Worm (Caenorhabditis elegans) whole organism, young adult: Measurements from ENCODE around the gene gldi-5.

Experiments
- B0035.1 ChIP-seq: sonication (generic microtip); optimal IDR thresholded peaks from 2 replicates; lab custom pipeline; 2016; ENCODE audit warnings: missing genetic modification characterization, mild to moderate bottlenecking, missing compliant biosample characterization, missing genotype, missing genetic modification reagents
- B0336.3 ChIP-seq: fragments of 200-800 bp; sonication (Bioruptor generic); IDR thresholded peaks from 2 replicates; pipeline ENCODE4 v1.3.6; 2022; ENCODE audit warnings: missing genetic modification characterization, missing compliant biosample characterization
- C17E4.6 ChIP-seq: fragments of 200-800 bp; sonication (Bioruptor generic); IDR thresholded peaks from 2 replicates; pipeline ENCODE4 v1.3.6; 2022; ENCODE audit warnings: missing genetic modification reagents, missing genetic modification characterization, missing compliant biosample characterization
- D2030.7 ChIP-seq: fragments of 200-800 bp; sonication (Bioruptor generic); IDR thresholded peaks from 2 replicates; pipeline ENCODE4 v1.3.6; 2022; ENCODE audit warnings: missing genetic modification reagents, missing genetic modification characterization, missing compliant biosample characterization
- F37B4.10 ChIP-seq: fragments of 200-800 bp; sonication (Bioruptor generic); IDR thresholded peaks from 2 replicates; pipeline ENCODE4 v1.3.6; 2022; ENCODE audit warnings: missing genetic modification characterization, missing compliant biosample characterization
- F49E8.2 ChIP-seq: sonication (generic microtip); optimal IDR thresholded peaks from 3 replicates; lab custom pipeline; 2017; ENCODE audit warnings: missing genetic modification characterization, mild to moderate bottlenecking, missing compliant biosample characterization, antibody characterized with exemption, moderate library complexity; ENCODE audit not compliant: insufficient read depth
- F57A8.1 ChIP-seq: fragments of 200-800 bp; sonication (Bioruptor generic); optimal IDR thresholded peaks from 2 replicates; lab custom pipeline; 2018; ENCODE audit warnings: mild to moderate bottlenecking, missing genetic modification characterization, moderate library complexity, missing compliant biosample characterization
- K11D2.4 ChIP-seq: fragments of 200-800 bp; sonication (Bioruptor generic); IDR thresholded peaks from 2 replicates; pipeline ENCODE4 v1.3.6; 2022; ENCODE audit warnings: missing genetic modification reagents, missing genetic modification characterization, missing compliant biosample characterization
- ama-1 ChIP-seq, 3 experiments: fragments of 150-350 bp in 1 of 3; sonication (generic microtip) in 2 of 3; optimal IDR thresholded peaks; 2 replicates each; lab custom pipeline; 2014 to 2018; ENCODE audit warnings: missing biosample characterization in 2 of 3, missing genetic modification characterization in 2 of 3, missing genetic modification reagents in 2 of 3
- aptf-2 ChIP-seq: fragments of 200-800 bp; sonication (Bioruptor generic); conservative IDR thresholded peaks from 2 replicates; pipeline ENCODE4 v1.3.6; 2022; ENCODE audit warnings: missing genetic modification reagents, missing genetic modification characterization, missing compliant biosample characterization
- athp-1 ChIP-seq: sonication (generic microtip); optimal IDR thresholded peaks from 2 replicates; lab custom pipeline; 2017; ENCODE audit warnings: mild to moderate bottlenecking, missing genetic modification characterization, missing compliant biosample characterization
- attf-6 ChIP-seq: fragments of 200-800 bp; sonication (Bioruptor generic); IDR thresholded peaks from 2 replicates; pipeline ENCODE4 v1.3.6; 2022; ENCODE audit warnings: missing genetic modification reagents, missing genetic modification characterization, missing compliant biosample characterization
- bed-1 ChIP-seq: fragments of 200-800 bp; sonication (Bioruptor generic); IDR thresholded peaks from 2 replicates; pipeline ENCODE4 v1.3.6; 2022; ENCODE audit warnings: missing genetic modification reagents, missing genetic modification characterization, missing compliant biosample characterization
- ccch-3 ChIP-seq: fragments of 200-800 bp; sonication (Bioruptor generic); optimal IDR thresholded peaks from 2 replicates; lab custom pipeline; 2018; ENCODE audit warnings: mild to moderate bottlenecking, missing genetic modification characterization, missing compliant biosample characterization
- cebp-1 ChIP-seq, 2 experiments: fragments of 200-800 bp in 1 of 2; sonication (Bioruptor generic) in 1 of 2; sonication (generic microtip) in 1 of 2; IDR thresholded peaks in 1 of 2; optimal IDR thresholded peaks in 1 of 2; 2 replicates each; pipeline versions ENCODE4 v1.3.6 to Lab custom; 2017 to 2022; ENCODE audit warnings: missing compliant biosample characterization in 2 of 2, missing genetic modification characterization in 2 of 2, mild to moderate bottlenecking in 1 of 2, missing genetic modification reagents in 1 of 2, moderate library complexity in 1 of 2
- ceh-100 ChIP-seq: fragments of 200-800 bp; sonication (Bioruptor generic); IDR thresholded peaks from 2 replicates; pipeline ENCODE4 v1.3.6; 2022; ENCODE audit warnings: missing genetic modification reagents, missing genetic modification characterization, missing compliant biosample characterization
- ceh-40 ChIP-seq: fragments of 200-800 bp; sonication (Bioruptor generic); IDR thresholded peaks from 2 replicates; pipeline ENCODE4 v1.3.6; 2022; ENCODE audit warnings: missing genetic modification characterization, missing compliant biosample characterization
- ceh-91 ChIP-seq: fragments of 200-800 bp; sonication (Bioruptor generic); IDR thresholded peaks from 2 replicates; pipeline ENCODE4 v1.3.6; 2022; ENCODE audit warnings: missing genetic modification reagents, missing genetic modification characterization, missing compliant biosample characterization
- chd-7 ChIP-seq: sonication (generic microtip); optimal IDR thresholded peaks from 2 replicates; lab custom pipeline; 2016; ENCODE audit warnings: mild to moderate bottlenecking, missing genetic modification characterization, moderate library complexity, missing compliant biosample characterization
- efl-1 ChIP-seq: fragments of 150-350 bp; optimal IDR thresholded peaks from 2 replicates; lab custom pipeline; 2014; ENCODE audit warnings: missing biosample characterization, missing genetic modification reagents, missing genetic modification characterization
- ekl-4 ChIP-seq: fragments of 200-800 bp; sonication (Bioruptor generic); IDR thresholded peaks from 2 replicates; pipeline ENCODE4 v1.3.6; 2022; ENCODE audit warnings: missing genetic modification reagents, missing genetic modification characterization, missing compliant biosample characterization
- ets-4 ChIP-seq: fragments of 200-800 bp; sonication (Bioruptor generic); optimal IDR thresholded peaks from 2 replicates; lab custom pipeline; 2018; ENCODE audit warnings: mild to moderate bottlenecking, missing genetic modification characterization, missing compliant biosample characterization
- gei-17 ChIP-seq: fragments of 200-800 bp; sonication (Bioruptor generic); optimal IDR thresholded peaks from 2 replicates; lab custom pipeline; 2018; ENCODE audit warnings: mild to moderate bottlenecking, missing genetic modification characterization, missing compliant biosample characterization
- him-1 ChIP-seq: sonication (generic microtip); optimal IDR thresholded peaks from 2 replicates; lab custom pipeline; 2016; ENCODE audit warnings: missing genotype, missing genetic modification reagents, missing genetic modification characterization, missing compliant biosample characterization
- hmg-1.2 ChIP-seq: fragments of 200-800 bp; sonication (Bioruptor generic); IDR thresholded peaks from 2 replicates; pipeline ENCODE4 v1.3.6; 2022; ENCODE audit warnings: missing genetic modification reagents, missing genetic modification characterization, missing compliant biosample characterization
- hrde-1 ChIP-seq: sonication (generic microtip); optimal IDR thresholded peaks from 2 replicates; lab custom pipeline; 2016; ENCODE audit warnings: missing genetic modification characterization, mild to moderate bottlenecking, missing compliant biosample characterization, moderate library complexity, missing genotype, missing genetic modification reagents, borderline replicate concordance
- hsf-1 ChIP-seq: fragments of 200-800 bp; sonication (Bioruptor generic); IDR thresholded peaks from 2 replicates; pipeline ENCODE4 v1.3.6; 2022; ENCODE audit warnings: missing genetic modification reagents, missing genetic modification characterization, missing compliant biosample characterization
- lin-54 ChIP-seq: fragments of 200-800 bp; sonication (Bioruptor generic); optimal IDR thresholded peaks from 2 replicates; lab custom pipeline; 2018; ENCODE audit warnings: mild to moderate bottlenecking, missing genetic modification characterization, missing compliant biosample characterization
- lir-1 ChIP-seq: fragments of 200-800 bp; sonication (Bioruptor generic); conservative IDR thresholded peaks from 2 replicates; pipeline ENCODE4 v1.3.6; 2022; ENCODE audit warnings: missing genetic modification reagents, missing genetic modification characterization, missing compliant biosample characterization
- lsl-1 ChIP-seq: fragments of 200-800 bp; sonication (Bioruptor generic); optimal IDR thresholded peaks from 2 replicates; lab custom pipeline; 2018; ENCODE audit warnings: mild to moderate bottlenecking, missing genetic modification characterization, moderate library complexity, missing compliant biosample characterization
- madf-6 ChIP-seq: fragments of 200-800 bp; sonication (Bioruptor generic); IDR thresholded peaks from 2 replicates; pipeline ENCODE4 v1.3.6; 2022; ENCODE audit warnings: missing genetic modification reagents, missing genetic modification characterization, missing compliant biosample characterization
- madf-8 ChIP-seq: fragments of 200-800 bp; sonication (Bioruptor generic); conservative IDR thresholded peaks from 2 replicates; pipeline ENCODE4 v1.3.6; 2022; ENCODE audit warnings: missing genetic modification reagents, missing genetic modification characterization, missing compliant biosample characterization
- mcd-1 ChIP-seq: fragments of 200-800 bp; sonication (Bioruptor generic); IDR thresholded peaks from 2 replicates; pipeline ENCODE4 v1.3.6; 2022; ENCODE audit warnings: missing genetic modification reagents, missing genetic modification characterization, missing compliant biosample characterization
- mes-4 ChIP-seq: sonication (generic microtip); optimal IDR thresholded peaks from 2 replicates; lab custom pipeline; 2016; ENCODE audit warnings: missing genotype, missing genetic modification characterization, missing compliant biosample characterization
- mxl-1 ChIP-seq: sonication (generic microtip); optimal IDR thresholded peaks from 2 replicates; lab custom pipeline; 2016; ENCODE audit warnings: missing genetic modification characterization, missing compliant biosample characterization
- nfya-1 ChIP-seq: sonication (generic microtip); optimal IDR thresholded peaks from 2 replicates; lab custom pipeline; 2017; ENCODE audit warnings: antibody characterized with exemption, missing compliant biosample characterization, missing genetic modification characterization, borderline replicate concordance; ENCODE audit not compliant: insufficient read depth
- nfyb-1 ChIP-seq: fragments of 200-800 bp; sonication (Bioruptor generic); IDR thresholded peaks from 2 replicates; pipeline ENCODE4 v1.3.6; 2022; ENCODE audit warnings: missing genetic modification reagents, missing genetic modification characterization, missing compliant biosample characterization
- nhr-120 ChIP-seq: fragments of 200-800 bp; sonication (Bioruptor generic); IDR thresholded peaks from 2 replicates; pipeline ENCODE4 v1.3.6; 2022; ENCODE audit warnings: missing genetic modification characterization, missing compliant biosample characterization
- rec-8 ChIP-seq, 2 experiments: sonication (generic microtip); optimal IDR thresholded peaks; 2 replicates each; lab custom pipeline; 2016; ENCODE audit warnings: mild to moderate bottlenecking in 2 of 2, missing genetic modification characterization in 2 of 2, missing genetic modification reagents in 2 of 2, missing genotype in 2 of 2, missing biosample characterization in 1 of 2, missing compliant biosample characterization in 1 of 2, moderate library complexity in 1 of 2
- snpc-1.3 ChIP-seq: sonication (generic microtip); optimal IDR thresholded peaks from 2 replicates; lab custom pipeline; 2017; ENCODE audit warnings: missing genetic modification characterization, mild to moderate bottlenecking, missing compliant biosample characterization, antibody characterized with exemption, moderate library complexity, missing genotype, missing genetic modification reagents; ENCODE audit not compliant: insufficient read depth
- snpc-3.4 ChIP-seq: sonication (generic microtip); optimal IDR thresholded peaks from 2 replicates; lab custom pipeline; 2017; ENCODE audit warnings: missing genetic modification characterization, mild to moderate bottlenecking, missing compliant biosample characterization, antibody characterized with exemption, moderate library complexity, missing genotype, missing genetic modification reagents
- unc-130 ChIP-seq: sonication (generic microtip); optimal IDR thresholded peaks from 2 replicates; lab custom pipeline; 2016; ENCODE audit warnings: missing genetic modification reagents, missing genetic modification characterization, missing compliant biosample characterization
- unc-62 ChIP-seq: fragments of 150-350 bp; optimal IDR thresholded peaks from 2 replicates; lab custom pipeline; 2014; ENCODE audit warnings: missing biosample characterization, missing genetic modification reagents, missing genetic modification characterization
- xnd-1 ChIP-seq: sonication (generic microtip); optimal IDR thresholded peaks from 2 replicates; lab custom pipeline; 2016; ENCODE audit warnings: missing genotype, missing genetic modification reagents, missing genetic modification characterization, missing compliant biosample characterization
- ztf-26 ChIP-seq: sonication (generic microtip); optimal IDR thresholded peaks from 2 replicates; lab custom pipeline; 2017; ENCODE audit warnings: missing genetic modification characterization, missing compliant biosample characterization

The gldi-5 gene

DNA sequence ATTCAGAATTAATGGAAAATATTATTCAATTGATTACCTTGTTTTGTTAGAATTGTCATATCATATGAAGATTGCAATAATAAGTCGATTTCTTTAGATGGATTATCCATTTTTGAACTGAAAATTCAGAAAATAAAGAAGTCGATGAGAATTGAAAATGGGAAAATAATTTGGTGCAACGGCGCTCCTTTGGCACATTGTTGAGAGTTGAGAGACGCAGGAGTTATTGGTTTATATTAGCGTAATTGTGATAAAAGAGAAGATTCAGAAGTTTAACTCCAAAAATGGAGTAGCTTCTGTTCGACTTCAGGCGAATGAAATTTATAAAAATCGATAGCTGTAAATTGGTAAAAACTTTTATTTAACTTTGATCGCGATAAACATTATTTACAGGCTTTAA, 6.7 kb downstream of the gldi-5 start, which contains the start of gene C14B1.8:
Gene C14B1.8, minus strand, starts transcription at position 117 of the 400 bp plus-strand sequence.
- peak; percentile 34 for TF ChIP-seq snpc-3.4
- TF ChIP-seq nfyb-1 (GFP tag; lab: Robert Waterston, UW) = no peak
- 0 out of 2 replicates have a peak, but pooled peaks have one; percentile 23 for TF ChIP-seq ekl-4 (GFP tag; lab: Robert Waterston, UW)
- TF ChIP-seq hsf-1 (GFP tag; lab: Robert Waterston, UW) = peak; percentile 45; the same call in 1 of the 2 replicates
- no peak for TF ChIP-seq lir-1
- no peak for TF ChIP-seq mes-4 (tag; lab: Kevin White, UChicago)
- peak; percentile 61 for TF ChIP-seq unc-130 (GFP tag; lab: Kevin White, UChicago)
- no peak for TF ChIP-seq madf-8
- no peak for TF ChIP-seq mxl-1 (tag; lab: Kevin White, UChicago)
- TF ChIP-seq cebp-1 (GFP tag; IDR thresholded peaks at IDR 0.05; lab: Robert Waterston, UW) = no peak
- TF ChIP-seq cebp-1 (tag; optimal IDR thresholded peaks at IDR 0.05; lab: Kevin White, UChicago) = no peak
- no peak for TF ChIP-seq bed-1
- TF ChIP-seq K11D2.4 (GFP tag; lab: Robert Waterston, UW) = no peak
- TF ChIP-seq ama-1 (optimal IDR thresholded peaks at IDR 0.05; lab: Kevin White, UChicago) = no peak
- TF ChIP-seq ama-1 (GFP tag; optimal IDR thresholded peaks at IDR 0.05; lab: Kevin White, UChicago) = peak in 1 of 2 experiments; percentile 19
- no peak for TF ChIP-seq efl-1 (GFP tag; lab: Kevin White, UChicago)
- TF ChIP-seq attf-6 (GFP tag; lab: Robert Waterston, UW) = 0 out of 2 replicates have a peak, but pooled peaks have one; percentile 36
- 0 out of 2 replicates have a peak, but pooled peaks have one; percentile 29 for TF ChIP-seq ceh-100 (GFP tag; lab: Robert Waterston, UW)
- TF ChIP-seq athp-1 (tag; lab: Kevin White, UChicago) = peak; percentile 17
- peak; percentile 18; the same call in 1 of the 2 replicates for TF ChIP-seq B0336.3 (GFP tag; lab: Robert Waterston, UW)
- TF ChIP-seq chd-7 (tag; lab: Kevin White, UChicago) = no peak
- TF ChIP-seq hrde-1 (tag; lab: Kevin White, UChicago) = peak; percentile 23
- TF ChIP-seq him-1 = peak; percentile 74
- no peak for TF ChIP-seq ets-4 (GFP tag; lab: Kevin White, UChicago)
- peak; percentile 27 for TF ChIP-seq snpc-1.3 (tag; lab: Kevin White, UChicago)
- TF ChIP-seq F37B4.10 (GFP tag; lab: Robert Waterston, UW) = no peak
- no peak for TF ChIP-seq ceh-91
- TF ChIP-seq B0035.1 (tag; lab: Kevin White, UChicago) = no peak
- peak; percentile 12 for TF ChIP-seq F49E8.2 (tag; lab: Kevin White, UChicago)
- peak; percentile 50 for TF ChIP-seq madf-6
- TF ChIP-seq F57A8.1 = no peak

DNA sequence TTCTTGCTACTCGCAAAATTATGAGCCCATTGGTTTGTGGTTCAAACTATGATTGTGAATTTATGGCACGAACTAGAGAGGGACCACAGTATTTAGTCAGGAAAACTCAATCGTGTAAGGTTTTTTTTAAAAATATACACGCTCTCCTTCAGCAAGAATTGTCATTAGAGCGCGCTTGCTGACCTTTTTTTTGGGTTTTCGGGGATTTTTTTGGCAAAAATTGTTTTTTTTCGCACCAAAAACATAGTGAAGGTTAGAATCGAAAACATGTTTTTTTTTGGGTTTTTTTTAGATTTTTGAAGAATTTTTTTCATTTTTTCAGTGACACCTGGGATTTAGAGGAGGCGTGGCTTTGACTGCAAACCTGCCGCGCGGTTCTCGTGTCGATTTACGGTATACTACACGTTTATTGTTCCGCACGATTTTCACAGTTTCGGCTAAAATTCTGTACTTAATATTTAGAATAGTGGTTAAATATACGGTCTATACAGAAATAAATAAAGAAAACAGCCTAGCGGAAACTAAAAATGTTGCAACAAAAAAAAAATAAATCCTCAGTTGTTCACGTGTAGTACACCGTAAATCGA, 10.1 kb downstream of the gldi-5 start:
- TF ChIP-seq nfya-1 (tag; lab: Kevin White, UChicago) = no peak
- TF ChIP-seq mcd-1 = peak; percentile 51; the same call in 1 of the 2 replicates

DNA sequence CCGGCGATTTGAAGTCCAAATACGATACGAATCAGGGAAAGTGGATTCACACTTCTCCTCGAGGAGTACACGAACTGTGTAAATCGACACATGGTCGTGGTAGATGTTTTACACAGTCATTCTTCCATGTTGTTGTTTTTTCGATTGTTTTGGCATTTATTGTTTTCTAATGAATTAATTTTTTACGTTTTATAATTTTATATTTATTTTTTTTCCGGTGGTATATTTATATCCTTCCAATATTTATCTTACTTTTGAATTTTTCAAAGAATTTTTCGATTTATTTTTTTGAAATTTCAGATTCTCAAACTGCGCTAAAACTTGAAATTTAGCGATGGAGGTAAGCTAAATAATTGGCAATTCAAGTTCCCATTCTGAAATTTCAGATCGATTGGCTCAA, 13.1 kb downstream of the gldi-5 start, which contains the start of gene nrde-1:
Gene nrde-1, plus strand, starts transcription at position 301 of the 400 bp plus-strand sequence.
- TF ChIP-seq nhr-120 (GFP tag; lab: Robert Waterston, UW) (no peak), gei-17 (GFP tag; lab: Kevin White, UChicago) (no peak), lsl-1 (no peak), K11D2.4 (GFP tag; lab: Robert Waterston, UW) (no peak), ztf-26 (no peak), unc-62 (GFP tag; lab: Kevin White, UChicago) (no peak), rec-8 (tag; optimal IDR thresholded peaks at IDR 0.05; lab: Kevin White, UChicago) (no peak), C17E4.6 (GFP tag; lab: Robert Waterston, UW) (no peak), lir-1 (no peak), ceh-40 (GFP tag; lab: Robert Waterston, UW) (no peak), ccch-3 (GFP tag; lab: Kevin White, UChicago) (no peak), lin-54 (no peak), hmg-1.2 (GFP tag; lab: Robert Waterston, UW) (no peak), xnd-1 (tag; lab: Kevin White, UChicago) (no peak), aptf-2 (GFP tag; lab: Robert Waterston, UW) (no peak), D2030.7 (GFP tag; lab: Robert Waterston, UW) (no peak)
